Worm (Caenorhabditis elegans) whole organism, midembryonic: ENCODE data around the gene F09C6.12.

ENCODE experiments used
- T22C8.4 ChIP-seq: fragments of 200-800 bp; sonication (Bioruptor generic); IDR thresholded peaks from 2 replicates; pipeline ENCODE4 v1.3.6; 2022; ENCODE audit warnings: missing genetic modification characterization, missing compliant biosample characterization
- cog-1 ChIP-seq: sonication (generic microtip); optimal IDR thresholded peaks from 2 replicates; lab custom pipeline; 2016; ENCODE audit warnings: missing genetic modification characterization, missing compliant biosample characterization
- flt-1 ChIP-seq: fragments of 200-800 bp; sonication (Bioruptor generic); IDR thresholded peaks from 2 replicates; pipeline ENCODE4 v1.3.6; 2022; ENCODE audit warnings: missing genetic modification characterization, missing compliant biosample characterization
- klf-2 ChIP-seq: fragments of 200-800 bp; sonication (Bioruptor generic); conservative IDR thresholded peaks from 2 replicates; pipeline ENCODE4 v1.3.6; 2022; ENCODE audit warnings: missing genetic modification reagents, missing genetic modification characterization, missing compliant biosample characterization
- med-1 ChIP-seq: sonication (generic microtip); optimal IDR thresholded peaks from 2 replicates; lab custom pipeline; 2017; ENCODE audit warnings: missing genetic modification characterization, mild to moderate bottlenecking, missing compliant biosample characterization, antibody characterized with exemption, missing genetic modification reagents; ENCODE audit not compliant: insufficient read depth
- ref-1 ChIP-seq: fragments of 200-800 bp; sonication (Bioruptor generic); conservative IDR thresholded peaks from 2 replicates; pipeline ENCODE4 v1.3.6; 2022; ENCODE audit warnings: missing genetic modification reagents, missing genetic modification characterization, missing compliant biosample characterization
- tab-1 ChIP-seq: fragments of 200-800 bp; sonication (Bioruptor generic); IDR thresholded peaks from 2 replicates; pipeline ENCODE4 v1.3.6; 2022; ENCODE audit warnings: missing genetic modification characterization, missing compliant biosample characterization
- ztf-23 ChIP-seq: fragments of 200-800 bp; sonication (Bioruptor generic); IDR thresholded peaks from 2 replicates; pipeline ENCODE4 v1.3.6; 2022; ENCODE audit warnings: missing genetic modification reagents, missing genetic modification characterization, missing compliant biosample characterization
- ztf-29 ChIP-seq: fragments of 200-800 bp; sonication (Bioruptor generic); IDR thresholded peaks from 2 replicates; pipeline ENCODE4 v1.3.6; 2022; ENCODE audit warnings: missing genetic modification reagents, missing genetic modification characterization, missing compliant biosample characterization

The F09C6.12 gene

ce11 chrV:16909871-16910270 is 27.2 kb downstream of the F09C6.12 start, which contains the start of gene F09C6.16:
F09C6.16 (minus strand) TSS chrV:16909971.
- TF ChIP-seq T22C8.4 (GFP tag; lab: Robert Waterston, UW) (no peak), cog-1 (tag; lab: Kevin White, UChicago) (no peak), ztf-29 (GFP tag; lab: Robert Waterston, UW) (no peak), flt-1 (GFP tag; lab: Robert Waterston, UW) (no peak), ref-1 (no peak), ztf-23 (GFP tag; lab: Robert Waterston, UW) (no peak), klf-2 (no peak), tab-1 (GFP tag; lab: Robert Waterston, UW) (no peak), med-1 (GFP tag; lab: Kevin White, UChicago) (no peak)

ce11 chrV:16910864-16911263 is 28.2 kb downstream of the F09C6.12 start:
- TF ChIP-seq med-1 (GFP tag; lab: Kevin White, UChicago) (no peak), tab-1 (GFP tag; lab: Robert Waterston, UW) (no peak), flt-1 (GFP tag; lab: Robert Waterston, UW) (no peak), ztf-29 (GFP tag; lab: Robert Waterston, UW) (no peak), cog-1 (tag; lab: Kevin White, UChicago) (no peak), ref-1 (no peak), ztf-23 (GFP tag; lab: Robert Waterston, UW) (no peak), klf-2 (no peak), T22C8.4 (GFP tag; lab: Robert Waterston, UW) (no peak)

ce11 chrV:16911294-16911693 is 28.6 kb downstream of the F09C6.12 start:
- TF ChIP-seq ref-1: no peak
- TF ChIP-seq ztf-23 (GFP tag; lab: Robert Waterston, UW): no peak
- TF ChIP-seq klf-2: no peak

ce11 chrV:16911934-16912333 is 29.3 kb downstream of the F09C6.12 start, which contains the start of gene nhr-116:
nhr-116 (plus strand) TSS chrV:16912234.
- TF ChIP-seq flt-1 (GFP tag; lab: Robert Waterston, UW): no peak
- TF ChIP-seq tab-1 (GFP tag; lab: Robert Waterston, UW): no peak
- no peak for TF ChIP-seq klf-2
- no peak for TF ChIP-seq ref-1
- no peak for TF ChIP-seq cog-1 (tag; lab: Kevin White, UChicago)
- no peak for TF ChIP-seq ztf-23 (GFP tag; lab: Robert Waterston, UW)
- no peak for TF ChIP-seq ztf-29 (GFP tag; lab: Robert Waterston, UW)
- no peak for TF ChIP-seq T22C8.4 (GFP tag; lab: Robert Waterston, UW)
- no peak for TF ChIP-seq med-1 (GFP tag; lab: Kevin White, UChicago)

ce11 chrV:16916079-16916478 is 33.4 kb downstream of the F09C6.12 start, which contains the start of gene F09C6.10:
F09C6.10 (minus strand) TSS chrV:16916179.
- TF ChIP-seq ztf-23 (GFP tag; lab: Robert Waterston, UW) (no peak), med-1 (GFP tag; lab: Kevin White, UChicago) (no peak), ztf-29 (GFP tag; lab: Robert Waterston, UW) (no peak), T22C8.4 (GFP tag; lab: Robert Waterston, UW) (no peak), tab-1 (GFP tag; lab: Robert Waterston, UW) (no peak), cog-1 (tag; lab: Kevin White, UChicago) (no peak), flt-1 (GFP tag; lab: Robert Waterston, UW) (no peak), klf-2 (no peak), ref-1 (no peak)

- TF ChIP-seq flt-1 (GFP tag; lab: Robert Waterston, UW) (no peak), ztf-29 (GFP tag; lab: Robert Waterston, UW) (no peak), T22C8.4 (GFP tag; lab: Robert Waterston, UW) (no peak), cog-1 (tag; lab: Kevin White, UChicago) (no peak), klf-2 (no peak), ref-1 (no peak)
Measured at ce11 chrV:16918378-16918777, 35.7 kb downstream of the F09C6.12 start, which contains the start of the genes fbxa-206 and Y102A5C.2. fbxa-206 (minus strand) TSS chrV:16918478. Y102A5C.2 (plus strand) TSS chrV:16918731.

ce11 chrV:16919675-16920074 is 37.0 kb downstream of the F09C6.12 start:
- TF ChIP-seq cog-1 (tag; lab: Kevin White, UChicago) (no peak), ref-1 (no peak), ztf-23 (GFP tag; lab: Robert Waterston, UW) (no peak), tab-1 (GFP tag; lab: Robert Waterston, UW) (no peak), T22C8.4 (GFP tag; lab: Robert Waterston, UW) (no peak), med-1 (GFP tag; lab: Kevin White, UChicago) (no peak), klf-2 (no peak), ztf-29 (GFP tag; lab: Robert Waterston, UW) (no peak), flt-1 (GFP tag; lab: Robert Waterston, UW) (no peak)

- TF ChIP-seq tab-1 (GFP tag; lab: Robert Waterston, UW) (no peak), T22C8.4 (GFP tag; lab: Robert Waterston, UW) (no peak), ref-1 (no peak), klf-2 (no peak), cog-1 (tag; lab: Kevin White, UChicago) (no peak), ztf-23 (GFP tag; lab: Robert Waterston, UW) (no peak), med-1 (GFP tag; lab: Kevin White, UChicago) (no peak)
Measured at ce11 chrV:16921952-16922351, 39.3 kb downstream of the F09C6.12 start, which contains the start of gene Y102A5C.4. Y102A5C.4 (plus strand) TSS chrV:16922252.

- TF ChIP-seq tab-1 (GFP tag; lab: Robert Waterston, UW) (no peak), med-1 (GFP tag; lab: Kevin White, UChicago) (no peak), ztf-29 (GFP tag; lab: Robert Waterston, UW) (no peak), ref-1 (no peak), ztf-23 (GFP tag; lab: Robert Waterston, UW) (no peak), klf-2 (no peak), T22C8.4 (GFP tag; lab: Robert Waterston, UW) (no peak), flt-1 (GFP tag; lab: Robert Waterston, UW) (no peak)
Measured at ce11 chrV:16927345-16927744, 44.7 kb downstream of the F09C6.12 start, which contains the start of gene Y102A5C.36. Y102A5C.36 (minus strand) TSS chrV:16927445.
